Worm (Caenorhabditis elegans) whole organism, L4 larva: ENCODE measurements around the gene F13A2.5.
A peak's percentile ranks its signal among the peaks of the same experiment; 100 is the strongest.

ENCODE experiments used
- ceh-82 ChIP-seq: sonication (generic microtip); optimal IDR thresholded peaks from 2 replicates; lab custom pipeline; 2017; ENCODE audit warnings: missing biosample characterization, missing genetic modification characterization
- daf-19 ChIP-seq: fragments of 200-800 bp; sonication (Bioruptor generic); conservative IDR thresholded peaks from 2 replicates; pipeline ENCODE4 v1.3.6; 2022; ENCODE audit warnings: missing genetic modification characterization, missing compliant biosample characterization
- daf-8 ChIP-seq: fragments of 200-800 bp; sonication (Bioruptor generic); IDR thresholded peaks from 2 replicates; pipeline ENCODE4 v1.3.6; 2022; ENCODE audit warnings: missing genetic modification characterization, missing compliant biosample characterization
- gei-8 ChIP-seq: fragments of 200-800 bp; sonication (Bioruptor generic); optimal IDR thresholded peaks from 2 replicates; lab custom pipeline; 2018; ENCODE audit warnings: mild to moderate bottlenecking, missing genetic modification characterization, missing compliant biosample characterization
- lin-13 ChIP-seq: fragments of 150-350 bp; optimal IDR thresholded peaks from 2 replicates; lab custom pipeline; 2014; ENCODE audit warnings: missing biosample characterization, missing genetic modification reagents, missing genetic modification characterization
- mdl-1 ChIP-seq, 2 experiments: fragments of 150-350 bp in 1 of 2; sonication (generic microtip) in 1 of 2; optimal IDR thresholded peaks; 2 replicates each; lab custom pipeline; 2014 to 2017; ENCODE audit warnings: missing biosample characterization in 2 of 2, missing genetic modification characterization in 2 of 2
- mep-1 ChIP-seq: fragments of 150-350 bp; sonication (generic microtip); optimal IDR thresholded peaks from 3 replicates; lab custom pipeline; 2014; ENCODE audit warnings: missing biosample characterization, missing genetic modification characterization
- nhr-42 ChIP-seq: fragments of 200-800 bp; sonication (Bioruptor generic); IDR thresholded peaks from 2 replicates; pipeline ENCODE4 v1.3.6; 2022; ENCODE audit warnings: missing genetic modification characterization, missing compliant biosample characterization
- nhr-76 ChIP-seq: fragments of 150-350 bp; optimal IDR thresholded peaks from 2 replicates; lab custom pipeline; 2014; ENCODE audit warnings: missing biosample characterization, missing genetic modification characterization
- nhr-77 ChIP-seq: fragments of 150-350 bp; optimal IDR thresholded peaks from 2 replicates; lab custom pipeline; 2014; ENCODE audit warnings: missing biosample characterization, missing genetic modification characterization
- php-3 ChIP-seq: fragments of 200-800 bp; sonication (Bioruptor generic); IDR thresholded peaks from 2 replicates; pipeline ENCODE4 v1.3.6; 2022; ENCODE audit warnings: missing genetic modification reagents, missing genetic modification characterization, missing compliant biosample characterization
- unc-130 ChIP-seq: sonication (generic microtip); optimal IDR thresholded peaks from 2 replicates; lab custom pipeline; 2016; ENCODE audit warnings: missing genetic modification reagents, missing genetic modification characterization, missing compliant biosample characterization
- unc-62 ChIP-seq, 3 experiments: fragments of 150-350 bp in 1 of 3; sonication (generic microtip); optimal IDR thresholded peaks in 2 of 3; peaks in 1 of 3; 1 replicate in 1 of 3; 2 replicates in 2 of 3; lab custom pipeline; 2014 to 2017; ENCODE audit warnings: missing biosample characterization in 3 of 3, missing genetic modification characterization in 3 of 3, missing genetic modification reagents in 3 of 3, missing genotype in 1 of 3
- zip-11 ChIP-seq: fragments of 200-800 bp; sonication (Bioruptor generic); IDR thresholded peaks from 2 replicates; pipeline ENCODE4 v1.3.6; 2022; ENCODE audit warnings: missing genetic modification characterization, missing compliant biosample characterization

ce11 chrV:4442749-4443381 is 41.1 kb upstream of the F13A2.5 start, which contains the start of gene rft-1:
- TF ChIP-seq unc-130 (GFP tag; lab: Kevin White, UChicago): no peak
- TF ChIP-seq daf-19 (GFP tag; lab: Robert Waterston, UW): no peak
- TF ChIP-seq nhr-42 (GFP tag; lab: Robert Waterston, UW): no peak
- TF ChIP-seq ceh-82: no peak
- no peak for TF ChIP-seq daf-8 (GFP tag; lab: Robert Waterston, UW)
- peak in 1 of 2 experiments; percentile 92 for TF ChIP-seq unc-62 (GFP tag; optimal IDR thresholded peaks at IDR 0.05 in 1 of 2; lab: Kevin White, UChicago)
- no peak for TF ChIP-seq unc-62 (tag; optimal IDR thresholded peaks at IDR 0.05; lab: Kevin White, UChicago)
- TF ChIP-seq mdl-1 (tag; optimal IDR thresholded peaks at IDR 0.05; lab: Kevin White, UChicago): no peak
- TF ChIP-seq nhr-76: no peak
- TF ChIP-seq lin-13 (GFP tag; lab: Kevin White, UChicago): no peak
- no peak for TF ChIP-seq php-3 (GFP tag; lab: Robert Waterston, UW)
- TF ChIP-seq nhr-77 (tag; lab: Kevin White, UChicago): peak; percentile 20
- TF ChIP-seq zip-11: no peak
- no peak for TF ChIP-seq gei-8
- TF ChIP-seq mep-1 (tag; lab: Kevin White, UChicago): no peak
